Worm (Caenorhabditis elegans) whole organism, young adult: ENCODE data around the gene F53A2.11.
"Not testable (repeated sequence)": the region's sequence is repeated elsewhere in the genome, so short reads cannot be mapped to it uniquely, and the experiment has no call there.

ENCODE experiments used
- B0261.1 ChIP-seq: sonication (generic microtip); optimal IDR thresholded peaks from 2 replicates; lab custom pipeline; 2016; ENCODE audit warnings: mild to moderate bottlenecking, missing genetic modification characterization, moderate library complexity, missing compliant biosample characterization
- C06A6.2 ChIP-seq: fragments of 200-800 bp; sonication (Bioruptor generic); conservative IDR thresholded peaks from 2 replicates; pipeline ENCODE4 v1.3.6; 2022; ENCODE audit warnings: missing genetic modification characterization, missing compliant biosample characterization
- C17E4.6 ChIP-seq: fragments of 200-800 bp; sonication (Bioruptor generic); IDR thresholded peaks from 2 replicates; pipeline ENCODE4 v1.3.6; 2022; ENCODE audit warnings: missing genetic modification reagents, missing genetic modification characterization, missing compliant biosample characterization
- F33H1.4 ChIP-seq: fragments of 200-800 bp; sonication (Bioruptor generic); IDR thresholded peaks from 2 replicates; pipeline ENCODE4 v1.3.6; 2022; ENCODE audit warnings: missing genetic modification reagents, missing genetic modification characterization, missing compliant biosample characterization
- K11D2.4 ChIP-seq: fragments of 200-800 bp; sonication (Bioruptor generic); IDR thresholded peaks from 2 replicates; pipeline ENCODE4 v1.3.6; 2022; ENCODE audit warnings: missing genetic modification reagents, missing genetic modification characterization, missing compliant biosample characterization
- T07F8.4 ChIP-seq: sonication (generic microtip); optimal IDR thresholded peaks from 2 replicates; lab custom pipeline; 2016; ENCODE audit warnings: mild to moderate bottlenecking, missing genetic modification characterization, moderate library complexity, missing compliant biosample characterization
- Y79H2A.3 ChIP-seq: fragments of 200-800 bp; sonication (Bioruptor generic); conservative IDR thresholded peaks from 2 replicates; pipeline ENCODE4 v1.3.6; 2022; ENCODE audit warnings: missing genetic modification reagents, missing genetic modification characterization, missing compliant biosample characterization
- aptf-3 ChIP-seq: fragments of 200-800 bp; sonication (Bioruptor generic); IDR thresholded peaks from 2 replicates; pipeline ENCODE4 v1.3.6; 2022; ENCODE audit warnings: missing genetic modification characterization, missing compliant biosample characterization
- attf-5 ChIP-seq: fragments of 200-800 bp; sonication (Bioruptor generic); optimal IDR thresholded peaks from 2 replicates; lab custom pipeline; 2018; ENCODE audit warnings: mild to moderate bottlenecking, missing genetic modification characterization, missing compliant biosample characterization
- cebp-1 ChIP-seq, 2 experiments: fragments of 200-800 bp in 1 of 2; sonication (Bioruptor generic) in 1 of 2; sonication (generic microtip) in 1 of 2; IDR thresholded peaks in 1 of 2; optimal IDR thresholded peaks in 1 of 2; 2 replicates each; pipeline versions ENCODE4 v1.3.6 to Lab custom; 2017 to 2022; ENCODE audit warnings: missing compliant biosample characterization in 2 of 2, missing genetic modification characterization in 2 of 2, mild to moderate bottlenecking in 1 of 2, missing genetic modification reagents in 1 of 2, moderate library complexity in 1 of 2
- ceh-100 ChIP-seq: fragments of 200-800 bp; sonication (Bioruptor generic); IDR thresholded peaks from 2 replicates; pipeline ENCODE4 v1.3.6; 2022; ENCODE audit warnings: missing genetic modification reagents, missing genetic modification characterization, missing compliant biosample characterization
- ceh-27 ChIP-seq: fragments of 200-800 bp; sonication (Bioruptor generic); optimal IDR thresholded peaks from 2 replicates; lab custom pipeline; 2018; ENCODE audit warnings: mild to moderate bottlenecking, missing genetic modification characterization, moderate library complexity, missing compliant biosample characterization
- ceh-40 ChIP-seq: fragments of 200-800 bp; sonication (Bioruptor generic); IDR thresholded peaks from 2 replicates; pipeline ENCODE4 v1.3.6; 2022; ENCODE audit warnings: missing genetic modification characterization, missing compliant biosample characterization
- ceh-91 ChIP-seq: fragments of 200-800 bp; sonication (Bioruptor generic); IDR thresholded peaks from 2 replicates; pipeline ENCODE4 v1.3.6; 2022; ENCODE audit warnings: missing genetic modification reagents, missing genetic modification characterization, missing compliant biosample characterization
- dox-1 ChIP-seq: fragments of 200-800 bp; sonication (Bioruptor generic); IDR thresholded peaks from 2 replicates; pipeline ENCODE4 v1.3.6; 2022; ENCODE audit warnings: missing genetic modification reagents, missing genetic modification characterization, missing compliant biosample characterization
- dpl-1 ChIP-seq: fragments of 150-350 bp; optimal IDR thresholded peaks from 2 replicates; lab custom pipeline; 2014; ENCODE audit warnings: missing biosample characterization, missing genetic modification reagents, missing genetic modification characterization
- efl-1 ChIP-seq: fragments of 150-350 bp; optimal IDR thresholded peaks from 2 replicates; lab custom pipeline; 2014; ENCODE audit warnings: missing biosample characterization, missing genetic modification reagents, missing genetic modification characterization
- egl-44 ChIP-seq: fragments of 200-800 bp; sonication (Bioruptor generic); IDR thresholded peaks from 2 replicates; pipeline ENCODE4 v1.3.6; 2022; ENCODE audit warnings: missing genetic modification reagents, missing genetic modification characterization, missing compliant biosample characterization
- him-1 ChIP-seq: sonication (generic microtip); optimal IDR thresholded peaks from 2 replicates; lab custom pipeline; 2016; ENCODE audit warnings: missing genotype, missing genetic modification reagents, missing genetic modification characterization, missing compliant biosample characterization
- hlh-12 ChIP-seq: sonication (generic microtip); optimal IDR thresholded peaks from 2 replicates; lab custom pipeline; 2016; ENCODE audit warnings: missing genetic modification characterization, missing compliant biosample characterization
- hmg-1.2 ChIP-seq: fragments of 200-800 bp; sonication (Bioruptor generic); IDR thresholded peaks from 2 replicates; pipeline ENCODE4 v1.3.6; 2022; ENCODE audit warnings: missing genetic modification reagents, missing genetic modification characterization, missing compliant biosample characterization
- hsf-1 ChIP-seq: fragments of 200-800 bp; sonication (Bioruptor generic); IDR thresholded peaks from 2 replicates; pipeline ENCODE4 v1.3.6; 2022; ENCODE audit warnings: missing genetic modification reagents, missing genetic modification characterization, missing compliant biosample characterization
- let-607 ChIP-seq, 2 experiments: fragments of 200-800 bp in 1 of 2; sonication (Bioruptor generic) in 1 of 2; sonication (generic microtip) in 1 of 2; optimal IDR thresholded peaks; 2 replicates each; lab custom pipeline; 2016 to 2018; ENCODE audit warnings: mild to moderate bottlenecking in 2 of 2, missing compliant biosample characterization in 2 of 2, missing genetic modification characterization in 2 of 2, moderate library complexity in 2 of 2, missing genotype in 1 of 2
- lin-35 ChIP-seq, 3 experiments: fragments of 150-350 bp in 2 of 3; sonication (generic microtip) in 1 of 3; optimal IDR thresholded peaks; 2 replicates each; lab custom pipeline; 2014 to 2018; ENCODE audit warnings: missing biosample characterization in 3 of 3, missing genetic modification characterization in 3 of 3, missing genetic modification reagents in 3 of 3
- lsl-1 ChIP-seq: fragments of 200-800 bp; sonication (Bioruptor generic); optimal IDR thresholded peaks from 2 replicates; lab custom pipeline; 2018; ENCODE audit warnings: mild to moderate bottlenecking, missing genetic modification characterization, moderate library complexity, missing compliant biosample characterization
- madf-10 ChIP-seq: sonication (generic microtip); optimal IDR thresholded peaks from 2 replicates; lab custom pipeline; 2016; ENCODE audit warnings: mild to moderate bottlenecking, missing genetic modification characterization, missing compliant biosample characterization
- madf-3 ChIP-seq: fragments of 200-800 bp; sonication (Bioruptor generic); IDR thresholded peaks from 2 replicates; pipeline ENCODE4 v1.3.6; 2022; ENCODE audit warnings: missing genetic modification reagents, missing genetic modification characterization, missing compliant biosample characterization
- mcd-1 ChIP-seq: fragments of 200-800 bp; sonication (Bioruptor generic); IDR thresholded peaks from 2 replicates; pipeline ENCODE4 v1.3.6; 2022; ENCODE audit warnings: missing genetic modification reagents, missing genetic modification characterization, missing compliant biosample characterization
- nhr-27 ChIP-seq: fragments of 200-800 bp; sonication (Bioruptor generic); optimal IDR thresholded peaks from 2 replicates; lab custom pipeline; 2018; ENCODE audit warnings: mild to moderate bottlenecking, missing genetic modification characterization, moderate library complexity, missing compliant biosample characterization
- pbrm-1 ChIP-seq: fragments of 200-800 bp; sonication (Bioruptor generic); IDR thresholded peaks from 2 replicates; pipeline ENCODE4 v1.3.6; 2022; ENCODE audit warnings: missing genetic modification reagents, missing genetic modification characterization, missing compliant biosample characterization
- rec-8 ChIP-seq, 2 experiments: sonication (generic microtip); optimal IDR thresholded peaks; 2 replicates each; lab custom pipeline; 2016; ENCODE audit warnings: mild to moderate bottlenecking in 2 of 2, missing genetic modification characterization in 2 of 2, missing genetic modification reagents in 2 of 2, missing genotype in 2 of 2, missing biosample characterization in 1 of 2, missing compliant biosample characterization in 1 of 2, moderate library complexity in 1 of 2
- rpc-1 ChIP-seq, 2 experiments: fragments of 150-350 bp in 1 of 2; sonication (generic microtip) in 1 of 2; optimal IDR thresholded peaks; 2 replicates each; lab custom pipeline; 2014 to 2018; ENCODE audit warnings: missing biosample characterization in 1 of 2, missing genetic modification characterization in 1 of 2, missing genetic modification reagents in 1 of 2, missing genotype in 1 of 2
- snpc-4 ChIP-seq, 5 experiments: fragments of 150-350 bp in 1 of 5; sonication (generic microtip) in 4 of 5; optimal IDR thresholded peaks; 2 replicates each; lab custom pipeline; 2014 to 2018; ENCODE audit warnings: missing genetic modification characterization in 5 of 5, missing biosample characterization in 3 of 5, antibody characterized with exemption in 2 of 5, mild to moderate bottlenecking in 2 of 5, missing compliant biosample characterization in 2 of 5, missing genotype in 2 of 5, moderate library complexity in 2 of 5, missing genetic modification reagents in 1 of 5
- ztf-22 ChIP-seq: fragments of 200-800 bp; sonication (Bioruptor generic); optimal IDR thresholded peaks from 2 replicates; lab custom pipeline; 2018; ENCODE audit warnings: mild to moderate bottlenecking, missing genetic modification characterization, moderate library complexity, missing compliant biosample characterization
- ztf-25 ChIP-seq: fragments of 200-800 bp; sonication (Bioruptor generic); IDR thresholded peaks from 2 replicates; pipeline ENCODE4 v1.3.6; 2022; ENCODE audit warnings: missing genetic modification reagents, missing genetic modification characterization, missing compliant biosample characterization
- ztf-28 ChIP-seq: fragments of 200-800 bp; sonication (Bioruptor generic); IDR thresholded peaks from 2 replicates; pipeline ENCODE4 v1.3.6; 2022; ENCODE audit warnings: missing genetic modification reagents, missing genetic modification characterization, missing compliant biosample characterization

Gene F53A2.11

DNA sequence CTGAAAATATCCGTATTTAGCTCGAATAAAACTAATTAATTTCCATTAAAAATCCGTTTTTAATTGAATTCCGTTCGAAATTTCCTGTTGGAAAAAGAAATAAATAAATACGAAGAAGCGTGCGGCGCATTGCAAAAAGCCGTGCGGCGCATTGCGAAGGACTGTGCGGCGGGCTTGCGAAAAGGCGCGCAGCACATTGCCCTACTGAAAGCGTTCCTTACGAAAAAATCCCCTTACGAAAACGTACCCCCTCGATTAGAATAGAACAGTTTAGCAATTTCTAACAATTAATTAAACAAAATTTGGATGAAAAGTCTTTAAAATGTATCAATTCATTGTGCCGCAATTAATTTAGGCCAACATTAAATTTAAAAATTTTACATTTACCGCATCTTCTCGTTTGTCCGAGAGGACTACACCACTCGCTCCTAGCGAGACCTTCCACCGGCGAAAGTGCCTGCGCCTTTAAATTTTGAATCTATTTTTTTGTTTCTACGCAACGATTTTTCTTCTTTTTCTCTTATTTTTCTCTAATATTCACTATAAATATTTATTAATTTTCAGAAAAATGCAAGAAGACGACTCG lies 26.1 kb downstream of the F53A2.11 start, which contains the start of gene npp-18 (continued):
- TF ChIP-seq lin-35 (GFP tag; optimal IDR thresholded peaks at IDR 0.05; lab: Kevin White, UChicago) (peak in 1 of 3 experiments; percentile 81), F33H1.4 (GFP tag; lab: Robert Waterston, UW) (peak; percentile 86), ceh-91 (GFP tag; lab: Robert Waterston, UW) (peak; percentile 54; the same call in 1 of the 2 replicates), lsl-1 (peak; percentile 15), dpl-1 (peak; percentile 15), efl-1 (GFP tag; lab: Kevin White, UChicago) (peak; percentile 43), pbrm-1 (GFP tag; lab: Robert Waterston, UW) (peak; percentile 84), C17E4.6 (0 out of 2 replicates have a peak, but pooled peaks have one; percentile 9), C06A6.2 (GFP tag; lab: Robert Waterston, UW) (peak; percentile 99), snpc-4 (tag; optimal IDR thresholded peaks at IDR 0.05; lab: Kevin White, UChicago) (peak in 1 of 4 experiments; percentile 8), let-607 (tag; optimal IDR thresholded peaks at IDR 0.05; lab: Kevin White, UChicago) (peak in 1 of 2 experiments; percentile 10), ceh-40 (GFP tag; lab: Robert Waterston, UW) (0 out of 2 replicates have a peak, but pooled peaks have one; percentile 26), ztf-28 (GFP tag; lab: Robert Waterston, UW) (0 out of 2 replicates have a peak, but pooled peaks have one; percentile 35)
- TF ChIP-seq snpc-4 (GFP tag; optimal IDR thresholded peaks at IDR 0.05; lab: Kevin White, UChicago): not testable (repeated sequence)

DNA sequence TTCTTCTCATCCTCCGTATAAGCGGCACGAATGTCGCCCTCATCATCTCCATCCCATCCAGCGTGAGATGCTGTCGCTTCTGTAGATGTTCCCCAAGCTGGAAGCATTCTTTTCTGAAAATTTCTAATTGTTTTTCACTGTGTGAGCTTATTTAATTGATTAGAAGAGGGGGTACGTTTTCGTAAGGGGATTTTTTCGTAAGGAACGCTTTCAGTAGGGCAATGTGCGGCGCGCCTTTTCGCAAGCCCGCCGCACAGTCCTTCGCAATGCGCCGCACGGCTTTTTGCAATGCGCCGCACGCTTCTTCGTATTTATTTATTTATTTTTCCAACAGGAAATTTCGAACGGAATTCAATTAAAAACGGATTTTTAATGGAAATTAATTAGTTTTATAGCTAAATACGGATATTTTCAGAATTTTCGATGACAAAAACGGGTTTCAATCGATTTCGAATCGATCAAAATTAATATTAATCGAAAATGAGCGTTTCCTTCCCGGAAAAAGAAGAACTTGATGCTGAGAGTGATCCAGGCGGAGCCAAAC lies 29.4 kb downstream of the F53A2.11 start, which contains the start of gene set-25:
Gene set-25, minus strand, starts transcription at position 120 of the 544 bp plus-strand sequence.
- TF ChIP-seq egl-44 (peak; percentile 27; the same call in 1 of the 2 replicates), ceh-100 (peak; percentile 58; the same call in 1 of the 2 replicates), rpc-1 (optimal IDR thresholded peaks at IDR 0.05; lab: Kevin White, UChicago) (peak; percentile 28), mcd-1 (GFP tag; lab: Robert Waterston, UW) (peak; percentile 63), attf-5 (GFP tag; lab: Kevin White, UChicago) (peak; percentile 52), dox-1 (peak; percentile 68), cebp-1 (tag; optimal IDR thresholded peaks at IDR 0.05; lab: Kevin White, UChicago) (peak; percentile 4), C06A6.2 (GFP tag; lab: Robert Waterston, UW) (peak; percentile 93), hmg-1.2 (GFP tag; lab: Robert Waterston, UW) (0 out of 2 replicates have a peak, but pooled peaks have one; percentile 17)
- TF ChIP-seq rpc-1 (tag; optimal IDR thresholded peaks at IDR 0.05; lab: Kevin White, UChicago); cebp-1 (GFP tag; IDR thresholded peaks at IDR 0.05; lab: Robert Waterston, UW): not testable (repeated sequence)

DNA sequence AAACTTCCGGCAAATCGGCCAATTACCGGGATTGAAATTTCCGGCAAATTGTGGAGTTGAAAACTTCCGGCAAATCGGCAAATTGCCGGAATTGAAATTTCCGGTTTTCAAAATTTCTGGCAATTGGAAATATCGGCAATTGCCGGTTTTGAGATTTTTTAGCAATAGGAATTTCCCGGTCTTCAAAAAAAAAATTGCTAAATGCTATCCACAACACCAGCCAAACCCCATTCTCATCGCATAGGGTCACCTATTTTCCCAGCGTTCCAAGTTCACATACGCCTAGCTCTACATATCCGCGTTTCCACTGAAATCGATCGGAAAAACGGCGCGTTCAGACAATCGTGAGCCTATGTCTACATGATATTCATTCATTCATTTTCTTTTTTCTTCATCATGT lies 37.1 kb downstream of the F53A2.11 start, which contains the start of gene F56A8.8:
Gene F56A8.8, plus strand, starts transcription at position 301 of the 400 bp plus-strand sequence.
- TF ChIP-seq Y79H2A.3 (GFP tag; lab: Robert Waterston, UW) (no peak), madf-3 (GFP tag; lab: Robert Waterston, UW) (no peak), B0261.1 (tag; lab: Kevin White, UChicago) (no peak), hsf-1 (no peak), aptf-3 (GFP tag; lab: Robert Waterston, UW) (no peak), rpc-1 (optimal IDR thresholded peaks at IDR 0.05; lab: Kevin White, UChicago) (no peak), rpc-1 (tag; optimal IDR thresholded peaks at IDR 0.05; lab: Kevin White, UChicago) (no peak), madf-10 (tag; lab: Kevin White, UChicago) (no peak), ceh-27 (GFP tag; lab: Kevin White, UChicago) (no peak), K11D2.4 (no peak), rec-8 (tag; optimal IDR thresholded peaks at IDR 0.05; lab: Kevin White, UChicago) (no peak), ztf-22 (no peak), hmg-1.2 (GFP tag; lab: Robert Waterston, UW) (no peak), him-1 (tag; lab: Kevin White, UChicago) (no peak), T07F8.4 (no peak), nhr-27 (no peak), ztf-25 (GFP tag; lab: Robert Waterston, UW) (no peak), hlh-12 (no peak)
